Fruit fly (Drosophila melanogaster): ENCODE measurements around the gene mab-21.

mab-21 gene

dm6 chrX:5983390-5983789 is 29.6 kb downstream of the mab-21 start (continued):
- TF ChIP-seq sr (GFP tag; IDR thresholded peaks at IDR 0.05), result peak; percentile 64; the same call in 1 of the 3 replicates
- TF ChIP-seq Camta (GFP tag; optimal IDR thresholded peaks at IDR 0.05), result no peak
- TF ChIP-seq Ptx1 (GFP tag; IDR thresholded peaks at IDR 0.05), result peak; percentile 42; the same call in 1 of the 2 replicates
- 0 out of 2 replicates have a peak, but pooled peaks have one; percentile 18 for TF ChIP-seq ttk (GFP tag; IDR thresholded peaks at IDR 0.05)
- no peak for TF ChIP-seq hbn (GFP tag; IDR thresholded peaks at IDR 0.05; ENCODE audit: partially characterized antibody)
- peak; percentile 73 for TF ChIP-seq sens (GFP tag)
- TF ChIP-seq CG2678 (tag; optimal IDR thresholded peaks at IDR 0.05), result peak; percentile 19
- TF ChIP-seq Blimp-1 (GFP tag; optimal IDR thresholded peaks at IDR 0.05), result peak; percentile 25
- no peak for TF ChIP-seq CG17912 (GFP tag; optimal IDR thresholded peaks at IDR 0.05)
- no peak for TF ChIP-seq zfh2 (GFP tag; optimal IDR thresholded peaks at IDR 0.05)
- peak; percentile 28 for TF ChIP-seq dmrt99B (tag; optimal IDR thresholded peaks at IDR 0.05)
- no peak for TF ChIP-seq pita (GFP tag; optimal IDR thresholded peaks at IDR 0.05)
- peak; percentile 21; the same call in 1 of the 2 replicates for TF ChIP-seq CG31441 (GFP tag; IDR thresholded peaks at IDR 0.05)
- no peak for TF ChIP-seq Sox100B (GFP tag; optimal IDR thresholded peaks at IDR 0.05)
- no peak for TF ChIP-seq CG1792 (GFP tag; optimal IDR thresholded peaks at IDR 0.05)
- TF ChIP-seq cwo (GFP tag; optimal IDR thresholded peaks at IDR 0.05), result no peak
- TF ChIP-seq PHDP (tag; optimal IDR thresholded peaks at IDR 0.05), result no peak
- no peak for TF ChIP-seq Awh (GFP tag; IDR thresholded peaks at IDR 0.05)
- TF ChIP-seq CG14050 (GFP tag; IDR thresholded peaks at IDR 0.05), result no peak
- TF ChIP-seq ara (GFP tag; IDR thresholded peaks at IDR 0.05), result peak; percentile 36; the same call in 1 of the 2 replicates
- peak; percentile 36 for TF ChIP-seq CG11504 (tag; optimal IDR thresholded peaks at IDR 0.05)
- no peak for TF ChIP-seq CG10267 (tag; optimal IDR thresholded peaks at IDR 0.05)
- TF ChIP-seq Mrtf (GFP tag; IDR thresholded peaks at IDR 0.05), result 0 out of 3 replicates have a peak, but pooled peaks have one; percentile 24
- no peak for TF ChIP-seq dati (GFP tag; IDR thresholded peaks at IDR 0.05)
- TF ChIP-seq CG18476 (GFP tag; optimal IDR thresholded peaks at IDR 0.05), result peak; percentile 63
- no peak for TF ChIP-seq Deaf1 (tag; optimal IDR thresholded peaks at IDR 0.05)
- TF ChIP-seq CG12236 (GFP tag; optimal IDR thresholded peaks at IDR 0.05), result no peak
- TF ChIP-seq sna (GFP tag; IDR thresholded peaks at IDR 0.05; ENCODE audit: partially characterized antibody), result no peak
- no peak for TF ChIP-seq CG15479 (GFP tag; optimal IDR thresholded peaks at IDR 0.05)
- TF ChIP-seq CG34376 (GFP tag; optimal IDR thresholded peaks at IDR 0.05), result no peak
- TF ChIP-seq hkb (optimal IDR thresholded peaks at IDR 0.05), result peak; percentile 95
- no peak for TF ChIP-seq hkb (GFP tag; IDR thresholded peaks at IDR 0.05)
- TF ChIP-seq bab2 (GFP tag; optimal IDR thresholded peaks at IDR 0.05), result no peak
- TF ChIP-seq Opbp (GFP tag; IDR thresholded peaks at IDR 0.05; ENCODE audit: partially characterized antibody), result no peak
- no peak for TF ChIP-seq pfk (GFP tag; optimal IDR thresholded peaks at IDR 0.05)
- no peak for TF ChIP-seq CG6654 (GFP tag; optimal IDR thresholded peaks at IDR 0.05)
- TF ChIP-seq Bgb (GFP tag; IDR thresholded peaks at IDR 0.05; ENCODE audit: partially characterized antibody), result no peak
- peak; percentile 54; the same call in 2 of the 3 replicates for TF ChIP-seq row (GFP tag; IDR thresholded peaks at IDR 0.05)
- 0 out of 2 replicates have a peak, but pooled peaks have one; percentile 11 for TF ChIP-seq lmd (GFP tag; IDR thresholded peaks at IDR 0.05)
- peak; percentile 50; the same call in 1 of the 2 replicates for TF ChIP-seq Xrp1 (GFP tag; IDR thresholded peaks at IDR 0.05)
- TF ChIP-seq Chrac-16 (GFP tag; optimal IDR thresholded peaks at IDR 0.05), result no peak
- TF ChIP-seq HHEX (GFP tag; optimal IDR thresholded peaks at IDR 0.05), result no peak

- peak; percentile 24 for TF ChIP-seq Drgx (GFP tag; IDR thresholded peaks at IDR 0.05)
- no peak for TF ChIP-seq dysf (GFP tag; IDR thresholded peaks at IDR 0.05)
Measured at dm6 chrX:5981410-5981809, 31.6 kb downstream of the mab-21 start.
